Fruit fly (Drosophila melanogaster): ENCODE measurements around the gene Naa15-16.

DNA sequence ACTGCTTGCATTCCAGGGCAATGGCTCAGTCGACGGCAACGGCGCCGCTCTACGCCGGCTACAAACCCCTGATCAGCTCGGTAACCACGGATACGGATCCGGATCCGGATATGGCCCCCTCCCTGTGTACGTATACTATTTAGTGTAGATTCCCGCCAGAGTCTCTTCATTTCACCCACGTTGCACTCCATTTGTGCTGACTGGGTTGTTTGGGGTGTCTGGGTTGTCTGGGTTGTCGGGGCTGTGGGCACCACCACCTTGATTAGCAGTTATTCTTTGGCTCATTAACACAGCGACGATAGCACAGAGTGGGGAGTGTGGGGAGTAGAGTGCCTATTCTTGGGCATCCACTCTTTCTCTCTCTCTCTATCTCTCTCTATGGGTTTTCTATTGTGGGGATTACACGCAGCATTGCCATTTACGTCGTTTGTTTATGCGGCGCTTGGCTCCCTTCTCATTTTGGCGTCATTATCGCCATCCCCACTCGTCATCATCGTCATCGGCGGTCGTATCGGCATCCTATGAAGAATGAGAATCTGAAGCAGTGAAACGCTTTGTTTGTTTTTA is 19.1 kb downstream of the Naa15-16 start:
- TF ChIP-seq CG5204 (GFP tag; optimal IDR thresholded peaks at IDR 0.05) (no peak), CG7045 (GFP tag; optimal IDR thresholded peaks at IDR 0.05) (no peak), CG14711 (tag; optimal IDR thresholded peaks at IDR 0.05) (peak; percentile 83), CG1620 (GFP tag; optimal IDR thresholded peaks at IDR 0.05) (no peak), cnc (optimal IDR thresholded peaks at IDR 0.05) (no peak), pad (GFP tag; optimal IDR thresholded peaks at IDR 0.05) (peak; percentile 90), kay (GFP tag; ENCODE audit: borderline replicate concordance) (no peak), CG7101 (tag; optimal IDR thresholded peaks at IDR 0.05) (no peak), CG12768 (GFP tag; optimal IDR thresholded peaks at IDR 0.05) (no peak), cic (GFP tag; optimal IDR thresholded peaks at IDR 0.05) (no peak), Mnt (GFP tag; optimal IDR thresholded peaks at IDR 0.05) (no peak), Clk (GFP tag; optimal IDR thresholded peaks at IDR 0.05) (no peak)

Measured in whole organism, adult.